Worm (Caenorhabditis elegans): ENCODE results near the gene C24F3.2.

C24F3.2 gene

DNA sequence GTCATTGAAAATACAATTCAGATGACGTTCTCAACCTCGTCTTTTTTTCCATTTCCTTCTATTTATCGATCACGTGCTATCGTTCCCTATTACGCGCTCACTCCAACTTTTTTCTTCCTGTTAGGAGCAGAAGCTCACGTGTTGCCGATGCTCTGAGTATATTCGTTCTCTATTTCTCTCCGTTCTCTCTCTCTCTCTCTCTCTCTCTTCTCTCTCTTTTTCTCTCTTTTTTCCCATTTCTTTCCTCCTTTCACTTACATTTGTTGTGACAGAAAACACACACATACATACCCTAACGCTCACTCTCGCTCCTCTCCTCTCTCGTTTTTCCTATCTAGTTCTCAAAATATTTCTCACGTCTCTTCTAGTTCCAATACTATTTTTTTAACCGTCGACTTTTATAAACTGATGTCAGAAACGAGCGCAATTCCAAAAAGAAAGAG is 30.0 kb downstream of the C24F3.2 start (continued):
- TF ChIP-seq tlp-1 (tag; optimal IDR thresholded peaks at IDR 0.05) (no peak), ceh-82 (tag; optimal IDR thresholded peaks at IDR 0.05) (peak; percentile 28 to 73 (median 42)), mab-9 (GFP tag; IDR thresholded peaks at IDR 0.05) (no peak), lin-14 (GFP tag; optimal IDR thresholded peaks at IDR 0.05) (peak; percentile 100), ztf-11 (tag; optimal IDR thresholded peaks at IDR 0.05) (peak in 1 of 2 experiments; percentile 41), F16B12.6 (tag; optimal IDR thresholded peaks at IDR 0.05) (peak; percentile 9), egl-27 (tag; optimal IDR thresholded peaks at IDR 0.05) (peak; percentile 36 to 65), ceh-88 (GFP tag; IDR thresholded peaks at IDR 0.05) (peak; percentile 72), fkh-10 (GFP tag; optimal IDR thresholded peaks at IDR 0.05) (peak; percentile 93), nhr-19 (GFP tag; conservative IDR thresholded peaks at IDR 0.05) (peak; percentile 91), C34B4.2 (tag; optimal IDR thresholded peaks at IDR 0.05) (no peak), lin-35 (GFP tag; optimal IDR thresholded peaks at IDR 0.05) (peak; percentile 76 to 77), sox-4 (tag; optimal IDR thresholded peaks at IDR 0.05) (peak; percentile 93), mdl-1 (tag; optimal IDR thresholded peaks at IDR 0.05) (peak; percentile 82 to 92), sptf-1 (tag; optimal IDR thresholded peaks at IDR 0.05) (no peak), lin-39 (tag; optimal IDR thresholded peaks at IDR 0.05) (peak; percentile 40), fkh-4 (tag; optimal IDR thresholded peaks at IDR 0.05; ENCODE audit: borderline replicate concordance) (peak; percentile 51), hlh-4 (tag; optimal IDR thresholded peaks at IDR 0.05) (no peak), rnt-1 (tag; optimal IDR thresholded peaks at IDR 0.05) (peak; percentile 86), mef-2 (tag; optimal IDR thresholded peaks at IDR 0.05) (peak; percentile 70), lin-15B (tag; optimal IDR thresholded peaks at IDR 0.05) (no peak), ceh-63 (GFP tag; optimal IDR thresholded peaks at IDR 0.05) (no peak), snu-23 (GFP tag; optimal IDR thresholded peaks at IDR 0.05) (peak; percentile 95), fkh-8 (tag; optimal IDR thresholded peaks at IDR 0.05) (peak; percentile 98), C04F5.9 (tag; optimal IDR thresholded peaks at IDR 0.05) (no peak), xbp-1 (tag; optimal IDR thresholded peaks at IDR 0.05) (peak; percentile 91), ces-1 (GFP tag; optimal IDR thresholded peaks at IDR 0.05) (no peak), irx-1 (tag; optimal IDR thresholded peaks at IDR 0.05) (peak; percentile 90), fos-1 (tag; optimal IDR thresholded peaks at IDR 0.05) (peak; percentile 60), grh-1 (GFP tag; IDR thresholded peaks at IDR 0.05) (peak; percentile 46; the same call in 1 of the 2 replicates), efl-3 (GFP tag; optimal IDR thresholded peaks at IDR 0.05) (no peak), nhr-20 (tag; optimal IDR thresholded peaks at IDR 0.05) (peak; percentile 96), blmp-1 (tag; optimal IDR thresholded peaks at IDR 0.05) (peak; percentile 96), Y116A8C.19 (tag; optimal IDR thresholded peaks at IDR 0.05; ENCODE audit: borderline replicate concordance) (no peak)

ce11 chrIV:10252886-10253639 is 30.7 kb downstream of the C24F3.2 start:
- TF ChIP-seq efl-1 (optimal IDR thresholded peaks at IDR 0.05) (no peak), efl-1 (GFP tag; optimal IDR thresholded peaks at IDR 0.05 in 1 of 2) (peak in 1 of 2 experiments; percentile 77), nhr-20 (tag; optimal IDR thresholded peaks at IDR 0.05) (no peak), pax-3 (tag; optimal IDR thresholded peaks at IDR 0.05) (peak; percentile 60), nhr-12 (tag; optimal IDR thresholded peaks at IDR 0.05) (no peak), lin-15B (tag; optimal IDR thresholded peaks at IDR 0.05) (peak; percentile 11), ceh-8 (GFP tag; optimal IDR thresholded peaks at IDR 0.05) (no peak), dsc-1 (tag; optimal IDR thresholded peaks at IDR 0.05) (peak; percentile 98), nhr-19 (GFP tag; conservative IDR thresholded peaks at IDR 0.05) (no peak), vab-15 (tag; optimal IDR thresholded peaks at IDR 0.05) (no peak), ceh-88 (GFP tag; IDR thresholded peaks at IDR 0.05) (0 out of 2 replicates have a peak, but pooled peaks have one; percentile 6), nhr-11 (tag; optimal IDR thresholded peaks at IDR 0.05) (no peak)

Data from whole organism, L1 larva.